Worm (Caenorhabditis elegans) whole organism, L2 larva: ENCODE data around the gene mfsd-13.2.
A peak's percentile ranks its signal among the peaks of the same experiment; 100 is the strongest.

Experiments
- F13H6.1 ChIP-seq: sonication (generic microtip); optimal IDR thresholded peaks from 2 replicates; lab custom pipeline; 2016; ENCODE audit warnings: missing genetic modification characterization, missing compliant biosample characterization
- R02D3.7 ChIP-seq: fragments of 150-350 bp; optimal IDR thresholded peaks from 2 replicates; lab custom pipeline; 2014; ENCODE audit warnings: missing biosample characterization, missing genetic modification characterization
- Y55F3AM.14 ChIP-seq: fragments of 200-800 bp; sonication (Bioruptor generic); optimal IDR thresholded peaks from 2 replicates; lab custom pipeline; 2018; ENCODE audit warnings: mild to moderate bottlenecking, missing genetic modification characterization, missing compliant biosample characterization
- ZK546.5 ChIP-seq: sonication (generic microtip); optimal IDR thresholded peaks from 2 replicates; lab custom pipeline; 2017; ENCODE audit warnings: missing biosample characterization, missing genetic modification characterization
- alr-1 ChIP-seq: fragments of 150-350 bp; optimal IDR thresholded peaks from 2 replicates; lab custom pipeline; 2014; ENCODE audit warnings: missing biosample characterization, missing genetic modification characterization
- aly-2 ChIP-seq: fragments of 150-350 bp; optimal IDR thresholded peaks from 2 replicates; lab custom pipeline; 2014; ENCODE audit warnings: missing biosample characterization, missing genetic modification characterization
- ama-1 ChIP-seq: fragments of 150-350 bp; optimal IDR thresholded peaks from 2 replicates; lab custom pipeline; 2018; ENCODE audit warnings: inconsistent platforms
- ceh-16 ChIP-seq: fragments of 150-350 bp; optimal IDR thresholded peaks from 2 replicates; lab custom pipeline; 2014; ENCODE audit warnings: missing biosample characterization, missing genetic modification characterization
- ceh-82 ChIP-seq: fragments of 150-350 bp; optimal IDR thresholded peaks from 2 replicates; lab custom pipeline; 2014; ENCODE audit warnings: missing biosample characterization, missing genetic modification characterization
- crh-2 ChIP-seq: sonication (generic microtip); optimal IDR thresholded peaks from 2 replicates; lab custom pipeline; 2017; ENCODE audit warnings: missing biosample characterization, missing genetic modification characterization
- dmd-4 ChIP-seq: sonication (generic microtip); optimal IDR thresholded peaks from 2 replicates; lab custom pipeline; 2017; ENCODE audit warnings: missing biosample characterization, missing genetic modification characterization
- elt-1 ChIP-seq: fragments of 150-350 bp; optimal IDR thresholded peaks from 2 replicates; lab custom pipeline; 2014; ENCODE audit warnings: missing biosample characterization, missing genetic modification characterization
- elt-3 ChIP-seq: sonication (generic microtip); optimal IDR thresholded peaks from 2 replicates; lab custom pipeline; 2017; ENCODE audit warnings: missing biosample characterization, missing genetic modification characterization
- fos-1 ChIP-seq: fragments of 150-350 bp; optimal IDR thresholded peaks from 2 replicates; lab custom pipeline; 2014; ENCODE audit warnings: missing biosample characterization, missing genetic modification characterization
- gmeb-1 ChIP-seq: fragments of 150-350 bp; optimal IDR thresholded peaks from 2 replicates; lab custom pipeline; 2014; ENCODE audit warnings: missing biosample characterization, missing genetic modification characterization
- lsy-2 ChIP-seq, 2 experiments: fragments of 150-350 bp in 1 of 2; sonication (generic microtip) in 1 of 2; optimal IDR thresholded peaks; 2 replicates each; lab custom pipeline; 2014 to 2017; ENCODE audit warnings: missing biosample characterization in 2 of 2, missing genetic modification characterization in 2 of 2
- mdl-1 ChIP-seq, 2 experiments: fragments of 150-350 bp in 1 of 2; sonication (generic microtip) in 1 of 2; optimal IDR thresholded peaks; 2 replicates each; lab custom pipeline; 2017; ENCODE audit warnings: missing biosample characterization in 2 of 2, missing genetic modification characterization in 2 of 2
- nhr-10 ChIP-seq: sonication (generic microtip); optimal IDR thresholded peaks from 2 replicates; lab custom pipeline; 2017; ENCODE audit warnings: missing biosample characterization, missing genetic modification characterization
- nhr-11 ChIP-seq: fragments of 150-350 bp; optimal IDR thresholded peaks from 2 replicates; lab custom pipeline; 2014; ENCODE audit warnings: missing biosample characterization, missing genetic modification characterization
- nhr-12 ChIP-seq: fragments of 150-350 bp; optimal IDR thresholded peaks from 2 replicates; lab custom pipeline; 2014; ENCODE audit warnings: missing biosample characterization, missing genetic modification characterization
- nhr-129 ChIP-seq: fragments of 150-350 bp; optimal IDR thresholded peaks from 2 replicates; lab custom pipeline; 2014; ENCODE audit warnings: missing biosample characterization, missing genetic modification characterization
- nhr-21 ChIP-seq: fragments of 150-350 bp; optimal IDR thresholded peaks from 2 replicates; lab custom pipeline; 2014; ENCODE audit warnings: missing biosample characterization, missing genetic modification characterization
- nhr-23 ChIP-seq: fragments of 150-350 bp; optimal IDR thresholded peaks from 2 replicates; lab custom pipeline; 2014; ENCODE audit warnings: missing biosample characterization, missing genetic modification reagents, missing genetic modification characterization
- nhr-237 ChIP-seq: fragments of 150-350 bp; optimal IDR thresholded peaks from 2 replicates; lab custom pipeline; 2014; ENCODE audit warnings: missing biosample characterization, missing genetic modification characterization
- nhr-25 ChIP-seq: fragments of 150-350 bp; sonication (generic microtip); optimal IDR thresholded peaks from 3 replicates; lab custom pipeline; 2014; ENCODE audit warnings: missing biosample characterization, missing genetic modification characterization
- nhr-77 ChIP-seq: fragments of 150-350 bp; optimal IDR thresholded peaks from 2 replicates; lab custom pipeline; 2014; ENCODE audit warnings: missing biosample characterization, missing genetic modification characterization
- peb-1 ChIP-seq: fragments of 150-350 bp; optimal IDR thresholded peaks from 2 replicates; lab custom pipeline; 2014; ENCODE audit warnings: missing biosample characterization, missing genetic modification characterization
- skn-1 ChIP-seq: sonication (generic microtip); optimal IDR thresholded peaks from 2 replicates; lab custom pipeline; 2017; ENCODE audit warnings: missing biosample characterization, missing genetic modification characterization
- sma-3 ChIP-seq: sonication (generic microtip); optimal IDR thresholded peaks from 2 replicates; lab custom pipeline; 2016; ENCODE audit warnings: missing genetic modification reagents, missing genetic modification characterization, missing compliant biosample characterization
- sma-9 ChIP-seq, 2 experiments: fragments of 150-350 bp in 1 of 2; sonication (generic microtip) in 1 of 2; optimal IDR thresholded peaks; 2 replicates each; lab custom pipeline; 2014 to 2016; ENCODE audit warnings: missing genetic modification characterization in 2 of 2, mild to moderate bottlenecking in 1 of 2, missing biosample characterization in 1 of 2, missing compliant biosample characterization in 1 of 2, missing genetic modification reagents in 1 of 2, moderate library complexity in 1 of 2
- unc-39 ChIP-seq: fragments of 150-350 bp; optimal IDR thresholded peaks from 2 replicates; lab custom pipeline; 2014; ENCODE audit warnings: missing biosample characterization, missing genetic modification characterization
- unc-55 ChIP-seq: fragments of 150-350 bp; sonication (generic microtip); optimal IDR thresholded peaks from 3 replicates; lab custom pipeline; 2014; ENCODE audit warnings: missing biosample characterization, missing genetic modification reagents, missing genetic modification characterization
- unc-62 ChIP-seq: fragments of 150-350 bp; optimal IDR thresholded peaks from 2 replicates; lab custom pipeline; 2014; ENCODE audit warnings: missing biosample characterization, missing genetic modification reagents, missing genetic modification characterization
- zag-1 ChIP-seq: fragments of 150-350 bp; optimal IDR thresholded peaks from 2 replicates; lab custom pipeline; 2014; ENCODE audit warnings: missing biosample characterization, missing genetic modification characterization
- ztf-1 ChIP-seq: fragments of 200-800 bp; sonication (Bioruptor generic); conservative IDR thresholded peaks from 2 replicates; pipeline ENCODE4 v1.3.6; 2022; ENCODE audit warnings: missing genetic modification characterization, missing compliant biosample characterization
- ztf-11 ChIP-seq: sonication (generic microtip); optimal IDR thresholded peaks from 2 replicates; lab custom pipeline; 2017; ENCODE audit warnings: missing biosample characterization, missing genetic modification characterization
- ztf-4 ChIP-seq: fragments of 150-350 bp; optimal IDR thresholded peaks from 2 replicates; lab custom pipeline; 2014; ENCODE audit warnings: missing biosample characterization, missing genetic modification characterization

The mfsd-13.2 gene

ce11 chrII:7200051-7200599 is 34.5 kb upstream of the mfsd-13.2 start, which contains the start of gene pcrg-1 (continued):
- TF ChIP-seq zag-1 (tag; lab: Kevin White, UChicago) (no peak), unc-55 (peak; percentile 61), ceh-82 (tag; lab: Kevin White, UChicago) (no peak), aly-2 (tag; lab: Kevin White, UChicago) (no peak), unc-62 (GFP tag; lab: Kevin White, UChicago) (no peak), nhr-10 (no peak), crh-2 (peak; percentile 44), F13H6.1 (tag; lab: Kevin White, UChicago) (peak; percentile 74), ztf-11 (tag; lab: Kevin White, UChicago) (no peak), gmeb-1 (tag; lab: Kevin White, UChicago) (peak; percentile 72), alr-1 (tag; lab: Kevin White, UChicago) (no peak), ZK546.5 (tag; lab: Kevin White, UChicago) (no peak), peb-1 (no peak), nhr-23 (tag; lab: Kevin White, UChicago) (no peak)

- no peak for TF ChIP-seq sma-9 (GFP tag; optimal IDR thresholded peaks at IDR 0.05; lab: Kevin White, UChicago)
- no peak for TF ChIP-seq sma-9 (tag; optimal IDR thresholded peaks at IDR 0.05; lab: Kevin White, UChicago)
- no peak for TF ChIP-seq Y55F3AM.14 (GFP tag; lab: Kevin White, UChicago)
- no peak for TF ChIP-seq nhr-25 (tag; lab: Kevin White, UChicago)
- TF ChIP-seq nhr-10 = no peak
- no peak for TF ChIP-seq skn-1 (tag; lab: Kevin White, UChicago)
- TF ChIP-seq ztf-4 (tag; lab: Kevin White, UChicago) = no peak
- TF ChIP-seq unc-39 (tag; lab: Kevin White, UChicago) = no peak
- TF ChIP-seq nhr-23 (tag; lab: Kevin White, UChicago) = no peak
- no peak for TF ChIP-seq ceh-16 (tag; lab: Kevin White, UChicago)
- no peak for TF ChIP-seq ceh-82 (tag; lab: Kevin White, UChicago)
- no peak for TF ChIP-seq nhr-237 (tag; lab: Kevin White, UChicago)
- TF ChIP-seq ZK546.5 (tag; lab: Kevin White, UChicago) = no peak
- TF ChIP-seq ama-1 (lab: Kevin White, UChicago) = no peak
- no peak for TF ChIP-seq dmd-4 (tag; lab: Kevin White, UChicago)
- no peak for TF ChIP-seq nhr-12 (tag; lab: Kevin White, UChicago)
- TF ChIP-seq unc-55 = no peak
- TF ChIP-seq ztf-11 (tag; lab: Kevin White, UChicago) = no peak
- TF ChIP-seq nhr-21 (tag; lab: Kevin White, UChicago) = no peak
- TF ChIP-seq lsy-2 (tag; optimal IDR thresholded peaks at IDR 0.05; lab: Kevin White, UChicago) = no peak
- TF ChIP-seq mdl-1 (tag; optimal IDR thresholded peaks at IDR 0.05; lab: Kevin White, UChicago) = no peak
- TF ChIP-seq, all 48 proteins: peak for 0
Measured at ce11 chrII:7199308-7199707, 33.7 kb upstream of the mfsd-13.2 start, which contains the start of gene E04F6.6. E04F6.6 (minus strand) TSS chrII:7199565.

- TF ChIP-seq gmeb-1 (tag; lab: Kevin White, UChicago) (no peak), crh-2 (peak; percentile 32), nhr-23 (tag; lab: Kevin White, UChicago) (no peak)
Measured at ce11 chrII:7197434-7197833, 31.8 kb upstream of the mfsd-13.2 start.

- TF ChIP-seq zag-1 (tag; lab: Kevin White, UChicago) = no peak
- TF ChIP-seq sma-9 (GFP tag; optimal IDR thresholded peaks at IDR 0.05; lab: Kevin White, UChicago) = peak; percentile 13
- TF ChIP-seq sma-9 (tag; optimal IDR thresholded peaks at IDR 0.05; lab: Kevin White, UChicago) = no peak
- TF ChIP-seq fos-1 (tag; lab: Kevin White, UChicago) = peak; percentile 25
- no peak for TF ChIP-seq unc-55
- TF ChIP-seq elt-3 = no peak
- no peak for TF ChIP-seq nhr-11 (tag; lab: Kevin White, UChicago)
Measured at ce11 chrII:7196040-7196439, 30.4 kb upstream of the mfsd-13.2 start, which contains the start of gene maoc-1. maoc-1 (plus strand) TSS chrII:7196276.

- no peak for TF ChIP-seq skn-1 (tag; lab: Kevin White, UChicago)
Measured at ce11 chrII:7195541-7195940, 29.9 kb upstream of the mfsd-13.2 start, which contains the start of gene acdh-12. acdh-12 (minus strand) TSS chrII:7195641.

- TF ChIP-seq sma-3 (GFP tag; lab: Kevin White, UChicago) (no peak), R02D3.7 (tag; lab: Kevin White, UChicago) (no peak), ceh-16 (tag; lab: Kevin White, UChicago) (no peak), nhr-21 (tag; lab: Kevin White, UChicago) (no peak), elt-3 (no peak), nhr-77 (tag; lab: Kevin White, UChicago) (no peak), sma-9 (GFP tag; optimal IDR thresholded peaks at IDR 0.05; lab: Kevin White, UChicago) (no peak), sma-9 (tag; optimal IDR thresholded peaks at IDR 0.05; lab: Kevin White, UChicago) (no peak), elt-1 (tag; lab: Kevin White, UChicago) (no peak), nhr-11 (tag; lab: Kevin White, UChicago) (no peak), peb-1 (no peak), ztf-1 (no peak), nhr-129 (tag; lab: Kevin White, UChicago) (no peak), ama-1 (lab: Kevin White, UChicago) (no peak), nhr-12 (tag; lab: Kevin White, UChicago) (no peak), alr-1 (tag; lab: Kevin White, UChicago) (no peak), ceh-82 (tag; lab: Kevin White, UChicago) (no peak), Y55F3AM.14 (GFP tag; lab: Kevin White, UChicago) (no peak)
Measured at ce11 chrII:7189120-7189519, 23.5 kb upstream of the mfsd-13.2 start, which contains the start of gene E04F6.4. E04F6.4 (plus strand) TSS chrII:7189420.
